Worm (Caenorhabditis elegans): Measurements from ENCODE around the gene C49F5.7.
A peak's percentile ranks its signal among the peaks of the same experiment; 100 is the strongest.

The C49F5.7 gene

ce11 chrX:12033937-12034336, 39.4 kb downstream of the C49F5.7 start, which contains the start of gene tsp-20:
Gene tsp-20, minus strand, starts transcription at chrX:12034037.
- TF ChIP-seq ztf-29 (GFP tag; IDR thresholded peaks at IDR 0.05): no peak
- no peak for TF ChIP-seq ztf-23 (GFP tag; IDR thresholded peaks at IDR 0.05)
- no peak for TF ChIP-seq ref-1 (GFP tag; conservative IDR thresholded peaks at IDR 0.05)
- no peak for TF ChIP-seq tab-1 (GFP tag; IDR thresholded peaks at IDR 0.05)
- TF ChIP-seq med-1 (GFP tag; optimal IDR thresholded peaks at IDR 0.05; ENCODE audit: insufficient read depth): no peak

- TF ChIP-seq tab-1 (GFP tag; IDR thresholded peaks at IDR 0.05) (no peak), ztf-29 (GFP tag; IDR thresholded peaks at IDR 0.05) (no peak), flt-1 (GFP tag; IDR thresholded peaks at IDR 0.05) (no peak), cog-1 (tag; optimal IDR thresholded peaks at IDR 0.05) (no peak), T22C8.4 (GFP tag; IDR thresholded peaks at IDR 0.05) (no peak), ref-1 (GFP tag; conservative IDR thresholded peaks at IDR 0.05) (no peak), ztf-23 (GFP tag; IDR thresholded peaks at IDR 0.05) (no peak), klf-2 (GFP tag; conservative IDR thresholded peaks at IDR 0.05) (no peak), med-1 (GFP tag; optimal IDR thresholded peaks at IDR 0.05; ENCODE audit: insufficient read depth) (no peak)
Observed at ce11 chrX:12034661-12035060, 40.1 kb downstream of the C49F5.7 start.

- TF ChIP-seq T22C8.4 (GFP tag; IDR thresholded peaks at IDR 0.05) (no peak), cog-1 (tag; optimal IDR thresholded peaks at IDR 0.05) (peak; percentile 2)
Observed at ce11 chrX:12036114-12036513, 41.5 kb downstream of the C49F5.7 start.

DNA sequence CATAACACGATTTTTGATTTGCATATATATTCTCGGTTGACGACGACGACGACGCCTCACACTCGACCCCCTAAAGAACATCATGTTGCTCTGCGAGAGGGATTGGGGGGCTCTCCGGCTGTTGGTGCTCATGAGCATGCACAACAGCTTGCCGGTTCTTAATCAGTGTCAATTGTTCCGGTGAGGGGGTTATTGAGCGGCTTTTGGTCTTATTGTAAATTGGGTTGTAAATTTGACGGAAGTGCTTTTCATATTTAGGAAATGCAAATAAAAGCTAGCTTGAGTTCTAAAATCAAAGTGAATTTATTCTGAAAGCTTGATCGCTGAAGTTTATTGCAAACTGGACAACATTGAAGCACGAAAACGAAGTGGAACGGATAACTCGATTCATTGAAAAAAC, 43.4 kb downstream of the C49F5.7 start:
- TF ChIP-seq cog-1 (tag; optimal IDR thresholded peaks at IDR 0.05): no peak
- no peak for TF ChIP-seq med-1 (GFP tag; optimal IDR thresholded peaks at IDR 0.05; ENCODE audit: insufficient read depth)
- TF ChIP-seq tab-1 (GFP tag; IDR thresholded peaks at IDR 0.05): no peak
- no peak for TF ChIP-seq flt-1 (GFP tag; IDR thresholded peaks at IDR 0.05)
- no peak for TF ChIP-seq klf-2 (GFP tag; conservative IDR thresholded peaks at IDR 0.05)
- TF ChIP-seq T22C8.4 (GFP tag; IDR thresholded peaks at IDR 0.05): no peak
- no peak for TF ChIP-seq ref-1 (GFP tag; conservative IDR thresholded peaks at IDR 0.05)

DNA sequence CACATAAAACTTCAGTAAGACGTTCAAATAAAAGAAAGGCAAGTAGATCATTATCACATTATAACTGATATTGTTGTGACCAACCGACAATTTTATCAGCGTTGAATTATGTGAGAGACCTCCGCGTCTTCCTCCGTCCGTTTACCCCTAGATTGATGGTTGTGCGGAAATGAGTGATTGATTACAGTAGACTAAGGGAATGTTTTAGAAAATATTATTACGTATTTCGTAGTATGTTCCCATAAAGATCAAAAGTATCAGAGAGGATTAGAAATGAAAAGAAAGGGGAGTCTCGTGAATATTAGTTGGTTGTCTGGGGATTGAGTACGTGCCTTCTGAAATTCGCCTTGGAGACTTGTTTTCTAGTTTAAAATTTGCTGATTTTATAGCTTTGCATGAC, 44.1 kb downstream of the C49F5.7 start:
- TF ChIP-seq med-1 (GFP tag; optimal IDR thresholded peaks at IDR 0.05; ENCODE audit: insufficient read depth): no peak
- TF ChIP-seq ref-1 (GFP tag; conservative IDR thresholded peaks at IDR 0.05): no peak
- TF ChIP-seq klf-2 (GFP tag; conservative IDR thresholded peaks at IDR 0.05): no peak
- no peak for TF ChIP-seq flt-1 (GFP tag; IDR thresholded peaks at IDR 0.05)
- no peak for TF ChIP-seq cog-1 (tag; optimal IDR thresholded peaks at IDR 0.05)
- TF ChIP-seq T22C8.4 (GFP tag; IDR thresholded peaks at IDR 0.05): no peak
